Worm (Caenorhabditis elegans): ENCODE data around the gene gtl-2.

- TF ChIP-seq hlh-30 (tag; optimal IDR thresholded peaks at IDR 0.05; ENCODE audit: insufficient read depth), result no peak
- no peak for TF ChIP-seq egl-43 (GFP tag; IDR thresholded peaks at IDR 0.05)
- TF ChIP-seq nhr-111 (GFP tag; optimal IDR thresholded peaks at IDR 0.05), result no peak
- no peak for TF ChIP-seq ztf-11 (tag; optimal IDR thresholded peaks at IDR 0.05)
- TF ChIP-seq attf-4 (tag; optimal IDR thresholded peaks at IDR 0.05), result no peak
- no peak for TF ChIP-seq fkh-10 (GFP tag; optimal IDR thresholded peaks at IDR 0.05)
Measured at ce11 chrIV:11259485-11259972, 13.7 kb upstream of the gtl-2 start, which contains the start of gene gtl-1.
